Worm (Caenorhabditis elegans): ENCODE measurements around the gene bre-3.
A peak's percentile ranks its signal among the peaks of the same experiment; 100 is the strongest.

The bre-3 gene

DNA sequence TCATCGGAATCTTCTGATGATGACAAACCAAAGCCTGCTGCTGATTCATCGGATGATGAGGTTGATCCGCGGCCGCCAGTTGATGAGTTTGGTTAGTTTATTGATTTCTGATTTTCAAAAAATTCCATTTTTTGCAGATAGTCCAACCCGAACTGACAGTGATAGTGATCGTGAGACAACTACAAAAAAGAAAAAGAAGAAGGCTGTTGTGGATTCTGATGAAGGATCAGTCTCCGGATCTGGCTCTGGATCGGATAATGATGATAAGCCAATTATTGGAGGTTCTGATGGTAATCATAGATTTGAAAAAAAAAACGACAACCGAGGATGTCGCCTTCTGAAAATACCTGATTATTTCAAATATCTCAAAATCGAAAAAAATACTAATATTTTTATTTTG lies 10.8 kb upstream of the bre-3 start:
- no peak for TF ChIP-seq nfya-2 (GFP tag; IDR thresholded peaks at IDR 0.05)

DNA sequence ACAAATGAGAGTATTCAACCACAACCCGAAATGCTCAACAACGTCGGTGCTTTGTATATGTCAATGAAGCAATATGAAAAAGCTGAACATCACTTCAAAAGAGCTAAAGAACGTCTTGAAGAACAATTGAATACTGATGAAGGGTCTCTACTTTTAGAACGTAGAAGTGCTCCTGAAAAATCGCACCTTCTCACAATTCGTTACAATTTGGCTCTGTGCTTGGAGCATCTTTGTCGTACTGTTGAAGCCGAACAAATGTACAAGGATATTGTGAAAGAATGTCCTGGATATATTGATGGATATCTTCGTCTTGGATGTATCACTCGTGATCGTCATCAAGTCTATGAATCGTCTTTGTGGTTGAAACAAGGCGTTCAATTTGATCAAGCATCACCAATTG lies 8.9 kb upstream of the bre-3 start:
- TF ChIP-seq F22D6.2 (tag; optimal IDR thresholded peaks at IDR 0.05) (no peak), lsl-1 (GFP tag; optimal IDR thresholded peaks at IDR 0.05) (no peak), madf-8 (GFP tag; conservative IDR thresholded peaks at IDR 0.05) (no peak), nfya-2 (GFP tag; IDR thresholded peaks at IDR 0.05) (no peak), ztf-22 (GFP tag; optimal IDR thresholded peaks at IDR 0.05) (no peak), repo-1 (tag; optimal IDR thresholded peaks at IDR 0.05) (no peak), snpc-1.1 (tag; optimal IDR thresholded peaks at IDR 0.05; ENCODE audit: insufficient read depth) (no peak), ets-4 (GFP tag; optimal IDR thresholded peaks at IDR 0.05) (no peak), B0019.2 (GFP tag; conservative IDR thresholded peaks at IDR 0.05) (no peak)

DNA sequence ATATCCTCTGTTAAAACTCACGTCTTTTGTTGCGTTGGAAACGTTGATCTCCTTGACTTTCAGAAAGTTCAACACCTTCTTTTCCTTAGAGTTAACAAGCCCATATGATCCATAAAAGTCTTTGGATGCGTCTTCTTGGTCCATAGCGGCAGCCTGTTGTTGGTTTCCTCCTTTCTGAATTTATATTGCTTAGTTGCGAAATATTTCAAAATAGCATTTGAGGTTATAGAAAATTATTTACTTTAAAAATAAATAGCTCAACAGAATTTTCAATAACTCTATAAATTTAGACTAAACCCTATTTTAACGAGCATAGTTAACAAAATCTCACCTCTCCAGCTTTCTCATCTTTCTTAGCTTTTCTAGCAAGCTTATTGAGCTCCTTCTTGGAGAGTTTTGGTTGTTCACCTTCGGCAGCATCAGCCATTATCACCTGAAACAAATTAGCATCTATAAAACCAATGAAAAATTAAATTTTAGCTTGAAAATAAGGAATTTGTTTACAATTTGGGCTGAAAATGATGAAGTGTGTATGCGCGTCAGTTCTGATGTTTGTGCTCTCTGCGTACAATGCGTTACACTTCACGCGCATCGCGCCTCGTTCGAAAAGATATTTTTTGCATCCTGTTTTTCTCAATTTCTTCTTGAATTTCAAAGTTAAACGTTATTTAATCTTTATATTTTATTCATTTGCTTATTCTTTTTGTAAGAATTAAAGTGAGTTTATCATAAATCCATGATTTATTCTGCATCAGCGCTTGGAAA lies 5.7 kb upstream of the bre-3 start, which contains the start of the genes dars-1 and ctr-9:
TSS of gene dars-1 (minus strand) at position 433 of the 765 bp plus-strand sequence.
TSS of gene ctr-9 (plus strand) at position 614 of the 765 bp plus-strand sequence.
- TF ChIP-seq snpc-3.4 (tag; optimal IDR thresholded peaks at IDR 0.05) = peak; percentile 0
- TF ChIP-seq cebp-1 (GFP tag; IDR thresholded peaks at IDR 0.05) = peak; percentile 30; the same call in 1 of the 2 replicates
- TF ChIP-seq cebp-1 (tag; optimal IDR thresholded peaks at IDR 0.05) = peak; percentile 87
- TF ChIP-seq Y53G8AR.9 (GFP tag; conservative IDR thresholded peaks at IDR 0.05) = 0 out of 2 replicates have a peak, but pooled peaks have one; percentile 42
- TF ChIP-seq madf-3 (GFP tag; IDR thresholded peaks at IDR 0.05) = no peak

DNA sequence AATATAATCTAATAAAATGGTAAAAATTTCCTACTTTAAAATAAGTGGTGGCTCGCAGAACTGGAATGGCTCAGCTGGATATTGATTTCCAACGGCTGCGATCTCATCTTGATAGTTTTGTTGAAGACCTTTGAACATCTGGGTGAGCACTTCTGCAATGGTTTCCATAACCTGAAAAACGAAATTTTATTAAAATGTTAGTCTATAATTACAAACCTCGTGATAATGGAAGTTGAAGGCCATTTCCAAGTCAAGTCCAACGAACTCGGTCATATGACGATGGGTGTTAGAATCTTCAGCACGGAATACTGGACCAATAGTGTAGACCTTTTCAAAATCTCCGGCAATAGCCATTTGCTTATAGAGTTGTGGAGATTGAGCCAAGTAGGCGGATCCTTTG lies 4.5 kb upstream of the bre-3 start:
- TF ChIP-seq bed-1 (GFP tag; IDR thresholded peaks at IDR 0.05) = no peak
- TF ChIP-seq let-526 (GFP tag; IDR thresholded peaks at IDR 0.05) = no peak
- TF ChIP-seq hlh-12 (tag; optimal IDR thresholded peaks at IDR 0.05) = no peak
- TF ChIP-seq mxl-1 (tag; optimal IDR thresholded peaks at IDR 0.05) = no peak
- no peak for TF ChIP-seq cebp-1 (GFP tag; IDR thresholded peaks at IDR 0.05)
- TF ChIP-seq cebp-1 (tag; optimal IDR thresholded peaks at IDR 0.05) = no peak
- TF ChIP-seq ceh-40 (GFP tag; IDR thresholded peaks at IDR 0.05) = no peak
- no peak for TF ChIP-seq snpc-4 (GFP tag; optimal IDR thresholded peaks at IDR 0.05)
- no peak for TF ChIP-seq snpc-4 (tag; optimal IDR thresholded peaks at IDR 0.05)
- TF ChIP-seq lsy-27 (tag; optimal IDR thresholded peaks at IDR 0.05; ENCODE audit: borderline replicate concordance, insufficient read depth) = no peak
- no peak for TF ChIP-seq rcor-1 (GFP tag; IDR thresholded peaks at IDR 0.05)
- TF ChIP-seq repo-1 (tag; optimal IDR thresholded peaks at IDR 0.05) = no peak
- TF ChIP-seq F57C9.4 (tag; optimal IDR thresholded peaks at IDR 0.05) = no peak
- TF ChIP-seq die-1 (tag; optimal IDR thresholded peaks at IDR 0.05) = no peak
- no peak for TF ChIP-seq attf-5 (GFP tag; optimal IDR thresholded peaks at IDR 0.05)
- no peak for TF ChIP-seq F37B4.10 (GFP tag; IDR thresholded peaks at IDR 0.05)
- TF ChIP-seq mel-28 (tag; optimal IDR thresholded peaks at IDR 0.05; ENCODE audit: borderline replicate concordance) = no peak
- TF ChIP-seq athp-1 (tag; optimal IDR thresholded peaks at IDR 0.05) = no peak
- TF ChIP-seq F49E8.2 (tag; optimal IDR thresholded peaks at IDR 0.05; ENCODE audit: insufficient read depth) = no peak
- TF ChIP-seq F39B2.1 (GFP tag; IDR thresholded peaks at IDR 0.05) = no peak
- TF ChIP-seq nhr-80 (tag; optimal IDR thresholded peaks at IDR 0.05) = no peak
- no peak for TF ChIP-seq attf-3 (GFP tag; conservative IDR thresholded peaks at IDR 0.05)
